Comparison of ENCODE assay signal across 3 worm cellular contexts in the genomic region with DNA sequence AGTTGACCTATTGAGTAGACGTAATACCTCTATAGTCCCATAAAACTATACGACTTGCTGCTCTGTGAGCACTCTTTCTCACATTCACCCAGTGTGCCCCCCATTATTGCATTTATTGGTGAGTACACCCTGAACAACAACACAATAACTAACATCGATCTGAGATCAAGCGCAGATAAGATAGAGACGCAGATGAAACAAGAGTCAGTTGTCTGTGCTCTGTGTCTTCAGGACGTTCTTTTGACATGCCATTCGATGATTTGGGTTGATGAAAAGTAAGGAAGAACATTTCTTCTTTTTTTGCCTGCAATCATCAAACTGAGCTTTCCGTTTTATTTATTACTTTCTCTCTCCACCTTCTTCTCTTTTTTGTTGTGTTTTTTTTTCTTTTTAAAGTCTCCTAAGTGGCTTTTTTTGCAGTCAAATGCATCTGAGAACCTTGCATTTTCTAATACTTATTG.
TF ChIP-seq lines count a peak whose summit lies in the region.

Gene lect-2, plus strand, starts transcription at position 411 of the 461 bp plus-strand sequence.

TF ChIP-seq in whole organism, L1 larva, 84 proteins besides CTCF, POLR2A, EP300 and RAD21 (continued from another document):
- TF ChIP-seq ceh-63 (GFP tag; optimal IDR thresholded peaks at IDR 0.05; lab: Kevin White, UChicago) (no peak), ceh-88 (GFP tag; IDR thresholded peaks at IDR 0.05; lab: Robert Waterston, UW) (no peak), egl-27 (tag; optimal IDR thresholded peaks at IDR 0.05; lab: Kevin White, UChicago) (no peak), ztf-4 (tag; optimal IDR thresholded peaks at IDR 0.05; lab: Kevin White, UChicago) (no peak), nhr-84 (tag; optimal IDR thresholded peaks at IDR 0.05; lab: Kevin White, UChicago) (no peak), ceh-8 (GFP tag; optimal IDR thresholded peaks at IDR 0.05; lab: Kevin White, UChicago) (no peak), pax-3 (tag; optimal IDR thresholded peaks at IDR 0.05; lab: Kevin White, UChicago) (no peak), rnt-1 (tag; optimal IDR thresholded peaks at IDR 0.05; lab: Kevin White, UChicago) (peak; percentile 36), nhr-28 (tag; optimal IDR thresholded peaks at IDR 0.05; lab: Kevin White, UChicago) (no peak), nhr-85 (tag; lab: Kevin White, UChicago) (no peak), nhr-11 (tag; optimal IDR thresholded peaks at IDR 0.05; lab: Kevin White, UChicago) (no peak), egl-13 (tag; optimal IDR thresholded peaks at IDR 0.05; lab: Kevin White, UChicago) (no peak), efl-1 (optimal IDR thresholded peaks at IDR 0.05; lab: Kevin White, UChicago) (no peak), efl-1 (GFP tag; optimal IDR thresholded peaks at IDR 0.05 in 1 of 2; lab: Kevin White, UChicago) (peak in 1 of 2 experiments; percentile 42), nhr-20 (tag; optimal IDR thresholded peaks at IDR 0.05; lab: Kevin White, UChicago) (no peak), pqm-1 (tag; optimal IDR thresholded peaks at IDR 0.05; lab: Kevin White, UChicago) (no peak), aha-1 (tag; optimal IDR thresholded peaks at IDR 0.05; lab: Kevin White, UChicago) (no peak), unc-130 (tag; optimal IDR thresholded peaks at IDR 0.05; lab: Kevin White, UChicago) (no peak), nhr-71 (tag; optimal IDR thresholded peaks at IDR 0.05; lab: Kevin White, UChicago) (peak; percentile 0), zip-4 (GFP tag; optimal IDR thresholded peaks at IDR 0.05; lab: Kevin White, UChicago) (no peak), hlh-4 (tag; optimal IDR thresholded peaks at IDR 0.05; lab: Kevin White, UChicago) (no peak), unc-98 (GFP tag; IDR thresholded peaks at IDR 0.05; lab: Robert Waterston, UW) (no peak), lsy-2 (tag; optimal IDR thresholded peaks at IDR 0.05; lab: Kevin White, UChicago) (no peak), unc-86 (tag; optimal IDR thresholded peaks at IDR 0.05; lab: Kevin White, UChicago) (no peak), xbp-1 (tag; optimal IDR thresholded peaks at IDR 0.05; lab: Kevin White, UChicago) (no peak), nhr-12 (tag; optimal IDR thresholded peaks at IDR 0.05; lab: Kevin White, UChicago) (no peak)

TF ChIP-seq in whole organism, L2 larva, 48 proteins besides CTCF, POLR2A, EP300 and RAD21 (continued from another document):
- TF ChIP-seq nhr-6 (tag; optimal IDR thresholded peaks at IDR 0.05; lab: Kevin White, UChicago) (no peak), unc-39 (tag; optimal IDR thresholded peaks at IDR 0.05; lab: Kevin White, UChicago) (no peak), nhr-21 (tag; optimal IDR thresholded peaks at IDR 0.05; lab: Kevin White, UChicago) (no peak), alr-1 (tag; optimal IDR thresholded peaks at IDR 0.05; lab: Kevin White, UChicago) (no peak), lin-13 (GFP tag; optimal IDR thresholded peaks at IDR 0.05; lab: Kevin White, UChicago) (no peak), aly-2 (tag; optimal IDR thresholded peaks at IDR 0.05; lab: Kevin White, UChicago) (no peak), ztf-11 (tag; optimal IDR thresholded peaks at IDR 0.05; lab: Kevin White, UChicago) (no peak), F13H6.1 (tag; optimal IDR thresholded peaks at IDR 0.05; lab: Kevin White, UChicago) (peak; percentile 22), fos-1 (tag; optimal IDR thresholded peaks at IDR 0.05; lab: Kevin White, UChicago) (no peak), ztf-1 (GFP tag; conservative IDR thresholded peaks at IDR 0.05; lab: Robert Waterston, UW) (no peak), elt-1 (tag; optimal IDR thresholded peaks at IDR 0.05; lab: Kevin White, UChicago) (peak; percentile 39), blmp-1 (tag; optimal IDR thresholded peaks at IDR 0.05; lab: Kevin White, UChicago; ENCODE audit: insufficient read depth) (no peak), peb-1 (tag; optimal IDR thresholded peaks at IDR 0.05; lab: Kevin White, UChicago) (no peak), ceh-16 (tag; optimal IDR thresholded peaks at IDR 0.05; lab: Kevin White, UChicago) (no peak), C34F6.9 (tag; optimal IDR thresholded peaks at IDR 0.05; lab: Kevin White, UChicago) (peak; percentile 11), mbf-1 (tag; optimal IDR thresholded peaks at IDR 0.05; lab: Kevin White, UChicago) (no peak), unc-55 (GFP tag; optimal IDR thresholded peaks at IDR 0.05; lab: Kevin White, UChicago) (no peak)

TF ChIP-seq in whole organism, L4 larva, 104 proteins besides CTCF, POLR2A, EP300 and RAD21 (continued from another document):
- TF ChIP-seq dve-1 (tag; optimal IDR thresholded peaks at IDR 0.05; lab: Kevin White, UChicago; ENCODE audit: insufficient read depth), result no peak
- TF ChIP-seq snpc-4 (tag; optimal IDR thresholded peaks at IDR 0.05; lab: Kevin White, UChicago), result no peak
- TF ChIP-seq zfp-3 (GFP tag; conservative IDR thresholded peaks at IDR 0.05; lab: Robert Waterston, UW), result no peak
- no peak for TF ChIP-seq ZK546.5 (tag; optimal IDR thresholded peaks at IDR 0.05; lab: Kevin White, UChicago)
- TF ChIP-seq nhr-6 (tag; optimal IDR thresholded peaks at IDR 0.05; lab: Kevin White, UChicago), result no peak
- no peak for TF ChIP-seq ces-1 (GFP tag; optimal IDR thresholded peaks at IDR 0.05; lab: Kevin White, UChicago)
- peak in 1 of 2 experiments; percentile 40 for TF ChIP-seq daf-16 (GFP tag; optimal IDR thresholded peaks at IDR 0.05; lab: Kevin White, UChicago)
- no peak for TF ChIP-seq daf-16 (tag; optimal IDR thresholded peaks at IDR 0.05; lab: Kevin White, UChicago)
